Fruit fly (Drosophila melanogaster) whole organism, embryonic: ENCODE data around the gene Eo.

ENCODE experiments used
- Atf3 ChIP-seq: fragments of 200-800 bp; sonication (Bioruptor generic); optimal IDR thresholded peaks from 3 replicates; lab custom pipeline; 2016; ENCODE audit warnings: missing biosample characterization, missing genetic modification characterization
- Bdp1 ChIP-seq: fragments of 200-800 bp; sonication (Bioruptor generic); optimal IDR thresholded peaks from 3 replicates; lab custom pipeline; 2016; ENCODE audit warnings: missing biosample characterization, missing genetic modification characterization
- CG14014 ChIP-seq: fragments of 200-800 bp; sonication (Bioruptor generic); IDR thresholded peaks from 2 replicates; pipeline ENCODE4 v1.3.6; 2022; ENCODE audit warnings: missing biosample characterization, missing genetic modification characterization
- CG14441 ChIP-seq: fragments of 200-800 bp; sonication (Bioruptor generic); IDR thresholded peaks from 2 replicates; pipeline ENCODE4 v1.3.6; 2022; ENCODE audit warnings: missing biosample characterization, missing genetic modification characterization
- CG15011 ChIP-seq: fragments of 200-800 bp; sonication (Bioruptor generic); optimal IDR thresholded peaks from 3 replicates; lab custom pipeline; 2018; ENCODE audit warnings: missing biosample characterization, mild to moderate bottlenecking, missing genetic modification characterization
- CG1647 ChIP-seq: fragments of 200-800 bp; sonication (Bioruptor generic); optimal IDR thresholded peaks from 3 replicates; lab custom pipeline; 2016; ENCODE audit warnings: missing biosample characterization, missing genetic modification characterization
- CG16779 ChIP-seq: fragments of 200-800 bp; sonication (Bioruptor generic); IDR thresholded peaks from 2 replicates; pipeline ENCODE4 v1.3.6; 2022; ENCODE audit warnings: missing biosample characterization, missing genetic modification characterization
- CG17912 ChIP-seq: fragments of 200-800 bp; sonication (Bioruptor generic); optimal IDR thresholded peaks from 2 replicates; lab custom pipeline; 2018; ENCODE audit warnings: missing biosample characterization, mild to moderate bottlenecking, missing genetic modification characterization
- CG18619 ChIP-seq: fragments of 200-800 bp; sonication (Bioruptor generic); optimal IDR thresholded peaks from 3 replicates; lab custom pipeline; 2017; ENCODE audit warnings: missing biosample characterization, mild to moderate bottlenecking, missing genetic modification characterization
- CG32532 ChIP-seq: fragments of 200-800 bp; sonication (Bioruptor generic); IDR thresholded peaks from 2 replicates; pipeline ENCODE4 v1.3.6; 2022; ENCODE audit warnings: missing biosample characterization, missing genetic modification characterization
- CG33213 ChIP-seq: fragments of 200-800 bp; sonication (Bioruptor generic); optimal IDR thresholded peaks from 3 replicates; lab custom pipeline; 2016; ENCODE audit warnings: missing biosample characterization, missing genetic modification characterization
- CG3407 ChIP-seq: fragments of 200-800 bp; sonication (Bioruptor generic); optimal IDR thresholded peaks from 2 replicates; lab custom pipeline; 2018; ENCODE audit warnings: missing biosample characterization, mild to moderate bottlenecking, missing genetic modification characterization
- CG7745 ChIP-seq: fragments of 200-800 bp; sonication (Bioruptor generic); optimal IDR thresholded peaks from 2 replicates; lab custom pipeline; 2018; ENCODE audit warnings: missing biosample characterization, mild to moderate bottlenecking, missing genetic modification characterization, moderate library complexity
- CG7928 ChIP-seq: fragments of 200-800 bp; sonication (Bioruptor generic); optimal IDR thresholded peaks from 2 replicates; lab custom pipeline; 2017; ENCODE audit warnings: missing biosample characterization, mild to moderate bottlenecking, missing genetic modification characterization
- CG8089 ChIP-seq: fragments of 200-800 bp; sonication (Bioruptor generic); optimal IDR thresholded peaks from 3 replicates; lab custom pipeline; 2016; ENCODE audit warnings: missing biosample characterization, missing genetic modification characterization
- CG9437 ChIP-seq: fragments of 200-800 bp; sonication (Bioruptor generic); optimal IDR thresholded peaks from 2 replicates; lab custom pipeline; 2018; ENCODE audit warnings: missing biosample characterization, mild to moderate bottlenecking, missing genetic modification characterization
- CG9727 ChIP-seq: fragments of 200-800 bp; sonication (Bioruptor generic); optimal IDR thresholded peaks from 3 replicates; lab custom pipeline; 2017; ENCODE audit warnings: missing biosample characterization, mild to moderate bottlenecking, missing genetic modification characterization
- D19B ChIP-seq: fragments of 200-800 bp; sonication (Bioruptor generic); optimal IDR thresholded peaks from 2 replicates; lab custom pipeline; 2017; ENCODE audit warnings: missing biosample characterization, mild to moderate bottlenecking, missing genetic modification characterization
- Dip3 ChIP-seq: fragments of 200-800 bp; sonication (Bioruptor generic); optimal IDR thresholded peaks from 3 replicates; lab custom pipeline; 2016; ENCODE audit warnings: missing biosample characterization, missing genetic modification characterization
- Ets65A ChIP-seq: fragments of 200-800 bp; sonication (Bioruptor generic); peaks from one replicate; lab custom pipeline; 2016; ENCODE audit warnings: missing biosample characterization, missing genetic modification characterization
- Ets97D ChIP-seq: fragments of 200-800 bp; sonication (Bioruptor generic); optimal IDR thresholded peaks from 3 replicates; lab custom pipeline; 2016; ENCODE audit warnings: missing biosample characterization, missing genetic modification characterization
- HmgZ ChIP-seq: fragments of 200-800 bp; sonication (Bioruptor generic); optimal IDR thresholded peaks from 2 replicates; lab custom pipeline; 2018; ENCODE audit warnings: missing biosample characterization, mild to moderate bottlenecking, missing genetic modification characterization
- Hr39 ChIP-seq: fragments of >200 bp; optimal IDR thresholded peaks from 2 replicates; lab custom pipeline; 2017
- Hr78 ChIP-seq, 2 experiments: fragments of 200-800 bp in 1 of 2; fragments of >200 bp in 1 of 2; sonication (Bioruptor generic) in 1 of 2; optimal IDR thresholded peaks; 2 replicates each; lab custom pipeline; 2017 to 2019; ENCODE audit warnings: missing biosample characterization in 2 of 2, missing genetic modification characterization in 2 of 2, mild to moderate bottlenecking in 1 of 2, moderate library complexity in 1 of 2
- Rfx ChIP-seq: fragments of 200-800 bp; sonication (Bioruptor generic); IDR thresholded peaks from 2 replicates; pipeline ENCODE4 v1.3.6; 2022; ENCODE audit warnings: missing biosample characterization, missing genetic modification characterization
- Rx ChIP-seq: fragments of 200-800 bp; sonication (Bioruptor generic); IDR thresholded peaks from 2 replicates; pipeline ENCODE4 v1.3.6; 2022; ENCODE audit warnings: missing biosample characterization, missing genetic modification characterization
- Scr ChIP-seq: fragments of 200-800 bp; sonication (Bioruptor generic); IDR thresholded peaks from 2 replicates; pipeline ENCODE4 v1.3.6; 2022; ENCODE audit warnings: missing biosample characterization, missing genetic modification characterization; ENCODE audit not compliant: partially characterized antibody
- Sin3A ChIP-seq: fragments of >200 bp; optimal IDR thresholded peaks from 2 replicates; lab custom pipeline; 2018
- Sry-β ChIP-seq: fragments of 200-800 bp; sonication (Bioruptor generic); optimal IDR thresholded peaks from 2 replicates; lab custom pipeline; 2018; ENCODE audit warnings: missing biosample characterization, mild to moderate bottlenecking, missing genetic modification characterization, moderate library complexity
- ara ChIP-seq: fragments of 200-800 bp; sonication (Bioruptor generic); IDR thresholded peaks from 2 replicates; pipeline ENCODE4 v1.3.6; 2022; ENCODE audit warnings: missing biosample characterization, missing genetic modification characterization
- chn ChIP-seq: fragments of 200-800 bp; sonication (Bioruptor generic); optimal IDR thresholded peaks from 2 replicates; lab custom pipeline; 2016; ENCODE audit warnings: missing biosample characterization, missing genetic modification characterization
- cwo ChIP-seq: fragments of 200-800 bp; sonication (Bioruptor generic); optimal IDR thresholded peaks from 3 replicates; lab custom pipeline; 2017; ENCODE audit warnings: missing biosample characterization, missing genetic modification characterization, mild to moderate bottlenecking, moderate library complexity, missing genetic modification reagents
- da ChIP-seq: fragments of 200-800 bp; sonication (Bioruptor generic); optimal IDR thresholded peaks from 2 replicates; lab custom pipeline; 2016; ENCODE audit warnings: missing biosample characterization, missing genetic modification characterization
- disco-r ChIP-seq: fragments of 200-800 bp; sonication (Bioruptor generic); optimal IDR thresholded peaks from 2 replicates; lab custom pipeline; 2016; ENCODE audit warnings: missing biosample characterization, missing genetic modification characterization
- dysf ChIP-seq: fragments of 200-800 bp; sonication (Bioruptor generic); IDR thresholded peaks from 3 replicates; pipeline ENCODE4 v1.3.6; 2022; ENCODE audit warnings: missing biosample characterization, missing genetic modification characterization
- ems ChIP-seq: fragments of 200-800 bp; sonication (Bioruptor generic); optimal IDR thresholded peaks from 3 replicates; lab custom pipeline; 2016; ENCODE audit warnings: missing biosample characterization, missing genetic modification characterization
- ewg ChIP-seq: fragments of 200-800 bp; sonication (Bioruptor generic); optimal IDR thresholded peaks from 3 replicates; lab custom pipeline; 2017; ENCODE audit warnings: mild to moderate bottlenecking, missing biosample characterization, missing genetic modification reagents, missing genetic modification characterization
- gce ChIP-seq: fragments of 200-800 bp; sonication (Bioruptor generic); IDR thresholded peaks from 3 replicates; pipeline ENCODE4 v1.3.6; 2022; ENCODE audit warnings: missing biosample characterization, missing genetic modification characterization
- gem ChIP-seq: fragments of 200-800 bp; sonication (Bioruptor generic); optimal IDR thresholded peaks from 2 replicates; lab custom pipeline; 2019; ENCODE audit warnings: missing biosample characterization, mild to moderate bottlenecking, missing genetic modification characterization, moderate library complexity
- hth ChIP-seq: fragments of >200 bp; optimal IDR thresholded peaks from 2 replicates; lab custom pipeline; 2017; ENCODE audit warnings: inconsistent platforms
- kah ChIP-seq: fragments of 200-800 bp; sonication (Bioruptor generic); optimal IDR thresholded peaks from 2 replicates; lab custom pipeline; 2018; ENCODE audit warnings: missing biosample characterization, mild to moderate bottlenecking, missing genetic modification characterization
- lbe ChIP-seq: fragments of 200-800 bp; sonication (Bioruptor generic); optimal IDR thresholded peaks from 2 replicates; lab custom pipeline; 2016; ENCODE audit warnings: missing biosample characterization, mild to moderate bottlenecking, missing genetic modification characterization
- lov ChIP-seq, 2 experiments: fragments of 200-800 bp in 1 of 2; fragments of >200 bp in 1 of 2; sonication (Bioruptor generic) in 1 of 2; IDR thresholded peaks in 1 of 2; optimal IDR thresholded peaks in 1 of 2; 2 replicates in 1 of 2; 3 replicates in 1 of 2; pipeline versions ENCODE4 v1.3.6 to Lab custom; 2017 to 2022; ENCODE audit warnings: missing biosample characterization in 1 of 2, missing genetic modification characterization in 1 of 2
- peb ChIP-seq: fragments of 200-800 bp; sonication (Bioruptor generic); IDR thresholded peaks from 2 replicates; pipeline ENCODE4 v1.3.6; 2022; ENCODE audit warnings: missing biosample characterization, missing genetic modification characterization
- ranshi ChIP-seq: fragments of 200-800 bp; sonication (Bioruptor generic); IDR thresholded peaks from 2 replicates; pipeline ENCODE4 v1.3.6; 2022; ENCODE audit warnings: missing biosample characterization, missing genetic modification characterization
- sna ChIP-seq: fragments of 200-800 bp; sonication (Bioruptor generic); IDR thresholded peaks from 2 replicates; pipeline ENCODE4 v1.3.6; 2022; ENCODE audit warnings: missing biosample characterization, missing genetic modification characterization; ENCODE audit not compliant: partially characterized antibody
- stc ChIP-seq: fragments of 200-800 bp; sonication (Bioruptor generic); IDR thresholded peaks from 2 replicates; pipeline ENCODE4 v1.3.6; 2022; ENCODE audit warnings: missing biosample characterization, missing genetic modification characterization
- tio ChIP-seq: fragments of 200-800 bp; sonication (Bioruptor generic); optimal IDR thresholded peaks from 2 replicates; lab custom pipeline; 2017; ENCODE audit warnings: missing biosample characterization, missing genetic modification characterization, inconsistent platforms
- zf30C ChIP-seq: fragments of 200-800 bp; sonication (Bioruptor generic); optimal IDR thresholded peaks from 3 replicates; lab custom pipeline; 2018; ENCODE audit warnings: missing biosample characterization, mild to moderate bottlenecking, missing genetic modification characterization
- zfh1 ChIP-seq: fragments of 200-800 bp; sonication (Bioruptor generic); IDR thresholded peaks from 3 replicates; pipeline ENCODE4 v1.3.6; 2022; ENCODE audit warnings: missing biosample characterization, missing genetic modification characterization

Eo gene

DNA sequence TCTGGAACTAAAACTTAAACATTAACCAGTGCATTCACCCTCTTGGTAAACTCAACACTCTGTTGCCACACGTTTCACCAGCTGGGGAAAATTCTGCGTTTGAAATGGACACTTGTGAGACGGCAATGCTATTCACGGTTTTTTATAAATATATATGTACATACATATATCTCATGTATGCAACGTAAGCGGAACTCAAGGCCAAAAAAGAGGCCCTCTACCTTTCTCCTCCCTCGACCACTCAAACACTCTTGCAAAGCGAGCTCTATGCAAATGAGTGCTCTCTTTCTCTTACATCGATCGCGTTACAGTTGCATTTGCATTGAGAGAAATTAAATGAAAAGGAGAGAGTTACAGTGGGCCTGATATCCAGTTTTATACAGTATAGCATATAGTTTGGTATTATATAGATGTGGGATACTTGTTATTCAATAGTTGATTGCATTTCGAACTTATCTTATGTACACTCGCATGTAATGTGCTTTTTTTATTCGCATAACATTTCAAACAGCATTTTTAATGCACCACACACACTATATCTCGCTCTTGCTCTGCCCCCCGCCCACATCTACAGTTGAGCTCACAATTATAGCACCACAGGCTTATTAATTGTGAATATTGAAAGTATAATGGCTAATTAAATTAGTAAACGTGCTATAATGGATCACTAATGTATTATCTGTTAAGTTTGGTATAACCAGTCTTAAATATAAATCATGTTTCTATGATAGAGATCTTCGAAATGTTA is 33.7 kb upstream of the Eo start (continued):
- TF ChIP-seq da (GFP tag; lab: Kevin White, UChicago) (no peak), Scr (no peak), Sin3A (lab: Kevin White, UChicago) (no peak), CG1647 (no peak), sna (GFP tag; lab: Robert Waterston, UW) (no peak), disco-r (GFP tag; lab: Kevin White, UChicago) (no peak), CG17912 (GFP tag; lab: Kevin White, UChicago) (no peak), gce (GFP tag; lab: Robert Waterston, UW) (peak; percentile 34; the same call in 1 of the 3 replicates), CG33213 (no peak), stc (GFP tag; lab: Robert Waterston, UW) (no peak; the same call in 1 of the 2 replicates), Rx (GFP tag; lab: Robert Waterston, UW) (peak; percentile 25; the same call in 1 of the 2 replicates), HmgZ (tag; lab: Kevin White, UChicago) (no peak), Ets65A (GFP tag; lab: Kevin White, UChicago) (no peak), D19B (GFP tag; lab: Kevin White, UChicago) (no peak), CG14014 (GFP tag; lab: Robert Waterston, UW) (no peak), Ets97D (GFP tag; lab: Kevin White, UChicago) (no peak), CG16779 (GFP tag; lab: Robert Waterston, UW) (no peak), CG14441 (GFP tag; lab: Robert Waterston, UW) (peak; percentile 46), Hr39 (lab: Kevin White, UChicago) (no peak), CG15011 (peak; percentile 2), CG9727 (GFP tag; lab: Kevin White, UChicago) (peak; percentile 52), Dip3 (no peak), ewg (GFP tag; lab: Kevin White, UChicago) (peak; percentile 44), ara (peak; percentile 44; the same call in 1 of the 2 replicates), chn (GFP tag; lab: Kevin White, UChicago) (peak; percentile 51), CG9437 (GFP tag; lab: Kevin White, UChicago) (peak; percentile 65), lov (optimal IDR thresholded peaks at IDR 0.05; lab: Kevin White, UChicago) (no peak), lov (GFP tag; IDR thresholded peaks at IDR 0.05; lab: Robert Waterston, UW) (peak; percentile 45; the same call in 1 of the 3 replicates), dysf (peak; percentile 38; the same call in 2 of the 3 replicates), zf30C (GFP tag; lab: Kevin White, UChicago) (peak; percentile 9), peb (GFP tag; lab: Robert Waterston, UW) (no peak; the same call in 1 of the 2 replicates), CG3407 (GFP tag; lab: Kevin White, UChicago) (peak; percentile 38), CG18619 (no peak), Atf3 (GFP tag; lab: Kevin White, UChicago) (no peak), CG7745 (no peak), kah (GFP tag; lab: Kevin White, UChicago) (no peak), tio (no peak), Rfx (GFP tag; lab: Robert Waterston, UW) (no peak; the same call in 1 of the 2 replicates), CG7928 (GFP tag; lab: Kevin White, UChicago) (no peak), Bdp1 (no peak), ranshi (GFP tag; lab: Robert Waterston, UW) (peak; percentile 37; the same call in 1 of the 2 replicates), gem (tag; lab: Kevin White, UChicago) (peak; percentile 71), cwo (GFP tag; lab: Kevin White, UChicago) (no peak), zfh1 (GFP tag; lab: Robert Waterston, UW) (peak; percentile 67; the same call in 2 of the 3 replicates), CG32532 (no peak), CG8089 (GFP tag; lab: Kevin White, UChicago) (no peak), ems (GFP tag; lab: Kevin White, UChicago) (no peak), lbe (GFP tag; lab: Kevin White, UChicago) (peak; percentile 32), hth (lab: Kevin White, UChicago) (no peak), Sry-β (GFP tag; lab: Kevin White, UChicago) (no peak), Hr78 (GFP tag; optimal IDR thresholded peaks at IDR 0.05; lab: Kevin White, UChicago) (no peak)
